Worm (Caenorhabditis elegans): Measurements from ENCODE around the gene grl-14.
A peak's percentile ranks its signal among the peaks of the same experiment; 100 is the strongest.

The grl-14 gene

ce11 chrV:20845524-20846208 is 20.3 kb downstream of the grl-14 start, which contains the start of the genes F31D4.2 and fkb-6 (continued):
- TF ChIP-seq arid-1 (GFP tag; conservative IDR thresholded peaks at IDR 0.05) (peak; percentile 68; the same call in 1 of the 2 replicates), aha-1 (tag) (peak; percentile 96), lsy-2 (tag; optimal IDR thresholded peaks at IDR 0.05) (peak; percentile 89 to 98), nhr-11 (tag; optimal IDR thresholded peaks at IDR 0.05) (peak; percentile 8), ZK546.5 (tag; optimal IDR thresholded peaks at IDR 0.05) (no peak), nhr-25 (tag; optimal IDR thresholded peaks at IDR 0.05; ENCODE audit: borderline replicate concordance, insufficient read depth) (no peak), daf-8 (GFP tag; IDR thresholded peaks at IDR 0.05) (no peak), ztf-7 (tag; optimal IDR thresholded peaks at IDR 0.05) (peak; percentile 56), pha-4 (GFP tag; IDR thresholded peaks at IDR 0.05) (no peak), pha-4 (tag; optimal IDR thresholded peaks at IDR 0.05) (peak; percentile 47), daf-16 (GFP tag; optimal IDR thresholded peaks at IDR 0.05) (peak in 1 of 2 experiments; percentile 3), daf-16 (tag; optimal IDR thresholded peaks at IDR 0.05) (peak; percentile 38), F49E8.2 (tag; optimal IDR thresholded peaks at IDR 0.05; ENCODE audit: borderline replicate concordance) (peak; percentile 35), hif-1 (tag; optimal IDR thresholded peaks at IDR 0.05) (peak; percentile 25 to 96), spr-1 (tag; optimal IDR thresholded peaks at IDR 0.05) (peak; percentile 1), nhr-77 (tag; optimal IDR thresholded peaks at IDR 0.05) (no peak), nhr-111 (GFP tag; optimal IDR thresholded peaks at IDR 0.05) (no peak), tra-1 (GFP tag; IDR thresholded peaks at IDR 0.05) (no peak), pqm-1 (tag; optimal IDR thresholded peaks at IDR 0.05) (no peak), hlh-30 (tag; optimal IDR thresholded peaks at IDR 0.05; ENCODE audit: insufficient read depth) (peak; percentile 58), lir-3 (tag; optimal IDR thresholded peaks at IDR 0.05) (no peak), madf-9 (GFP tag; conservative IDR thresholded peaks at IDR 0.05) (no peak), lin-38 (GFP tag; IDR thresholded peaks at IDR 0.05) (peak; percentile 75), nhr-237 (tag; optimal IDR thresholded peaks at IDR 0.05) (no peak), Y5F2A.4 (GFP tag; optimal IDR thresholded peaks at IDR 0.05) (no peak), mxl-3 (GFP tag; optimal IDR thresholded peaks at IDR 0.05) (no peak), saeg-2 (GFP tag; IDR thresholded peaks at IDR 0.05) (no peak), unc-39 (tag; optimal IDR thresholded peaks at IDR 0.05) (no peak), egl-43 (GFP tag; IDR thresholded peaks at IDR 0.05) (peak; percentile 39; the same call in 1 of the 2 replicates), ctbp-1 (GFP tag; IDR thresholded peaks at IDR 0.05) (0 out of 2 replicates have a peak, but pooled peaks have one; percentile 26), nhr-28 (tag; optimal IDR thresholded peaks at IDR 0.05) (peak; percentile 61), zfp-2 (tag; optimal IDR thresholded peaks at IDR 0.05) (no peak), vab-7 (GFP tag; IDR thresholded peaks at IDR 0.05) (no peak), aly-2 (tag; optimal IDR thresholded peaks at IDR 0.05) (no peak), fkh-10 (GFP tag; optimal IDR thresholded peaks at IDR 0.05) (peak; percentile 50), daf-19 (GFP tag; conservative IDR thresholded peaks at IDR 0.05) (no peak), zip-2 (tag; optimal IDR thresholded peaks at IDR 0.05) (no peak), ceh-62 (tag; optimal IDR thresholded peaks at IDR 0.05) (no peak), zag-1 (tag; optimal IDR thresholded peaks at IDR 0.05) (no peak), lin-15B (tag; optimal IDR thresholded peaks at IDR 0.05) (no peak), T26A8.4 (GFP tag; IDR thresholded peaks at IDR 0.05) (peak; percentile 72), ZK337.2 (GFP tag; IDR thresholded peaks at IDR 0.05) (no peak), dmd-9 (GFP tag; IDR thresholded peaks at IDR 0.05) (no peak), mes-2 (tag; optimal IDR thresholded peaks at IDR 0.05; ENCODE audit: poor library complexity, severe bottlenecking) (peak; percentile 81), snpc-1.2 (GFP tag; IDR thresholded peaks at IDR 0.05) (0 out of 2 replicates have a peak, but pooled peaks have one; percentile 43), ceh-82 (tag; optimal IDR thresholded peaks at IDR 0.05) (no peak), zfp-3 (GFP tag; conservative IDR thresholded peaks at IDR 0.05) (0 out of 2 replicates have a peak, but pooled peaks have one; percentile 38), duxl-1 (tag; optimal IDR thresholded peaks at IDR 0.05; ENCODE audit: poor library complexity) (no peak), snpc-4 (tag; optimal IDR thresholded peaks at IDR 0.05) (no peak), egl-27 (tag; optimal IDR thresholded peaks at IDR 0.05) (no peak), nhr-6 (tag; optimal IDR thresholded peaks at IDR 0.05) (peak; percentile 27)

Data from whole organism, L4 larva.